Worm (Caenorhabditis elegans) whole organism, L4 larva: ENCODE measurements around the gene R03G8.6.

Experiments used
- D1046.2 ChIP-seq: fragments of 200-800 bp; sonication (Bioruptor generic); IDR thresholded peaks from 2 replicates; pipeline ENCODE4 v1.3.6; 2022; ENCODE audit warnings: missing genetic modification characterization, missing compliant biosample characterization
- F10B5.3 ChIP-seq: sonication (generic microtip); optimal IDR thresholded peaks from 2 replicates; lab custom pipeline; 2016; ENCODE audit warnings: mild to moderate bottlenecking, missing genetic modification characterization, missing compliant biosample characterization
- F26F4.8 ChIP-seq: fragments of 200-800 bp; sonication (Bioruptor generic); conservative IDR thresholded peaks from 2 replicates; pipeline ENCODE4 v1.3.6; 2022; ENCODE audit warnings: missing genetic modification characterization, missing compliant biosample characterization
- F37D6.2 ChIP-seq: sonication (generic microtip); optimal IDR thresholded peaks from 2 replicates; lab custom pipeline; 2016; ENCODE audit warnings: mild to moderate bottlenecking, missing genetic modification characterization, missing compliant biosample characterization
- F49E8.2 ChIP-seq: sonication (generic microtip); optimal IDR thresholded peaks from 2 replicates; lab custom pipeline; 2016; ENCODE audit warnings: missing compliant biosample characterization, mild to moderate bottlenecking, missing genetic modification characterization, borderline replicate concordance
- R02D3.7 ChIP-seq: fragments of 150-350 bp; sonication (generic microtip); optimal IDR thresholded peaks from 3 replicates; lab custom pipeline; 2014; ENCODE audit warnings: missing biosample characterization, missing genetic modification characterization
- T20F7.1 ChIP-seq: fragments of 200-800 bp; sonication (Bioruptor generic); optimal IDR thresholded peaks from 2 replicates; lab custom pipeline; 2018; ENCODE audit warnings: mild to moderate bottlenecking, missing genetic modification characterization, missing compliant biosample characterization
- T26A8.4 ChIP-seq: fragments of 200-800 bp; sonication (Bioruptor generic); IDR thresholded peaks from 2 replicates; pipeline ENCODE4 v1.3.6; 2022; ENCODE audit warnings: missing genetic modification characterization, missing compliant biosample characterization
- ZK546.5 ChIP-seq, 2 experiments: sonication (generic microtip); optimal IDR thresholded peaks; 2 replicates each; lab custom pipeline; 2017; ENCODE audit warnings: missing biosample characterization in 2 of 2, missing genetic modification characterization in 2 of 2
- aha-1 ChIP-seq: fragments of 150-350 bp; peaks from one replicate; lab custom pipeline; 2014; ENCODE audit warnings: missing biosample characterization, missing genetic modification characterization
- aly-2 ChIP-seq: sonication (generic microtip); optimal IDR thresholded peaks from 2 replicates; lab custom pipeline; 2018; ENCODE audit warnings: missing biosample characterization, missing genetic modification characterization
- arid-1 ChIP-seq: fragments of 200-800 bp; sonication (Bioruptor generic); conservative IDR thresholded peaks from 2 replicates; pipeline ENCODE4 v1.3.6; 2022; ENCODE audit warnings: missing genetic modification reagents, missing genetic modification characterization, missing compliant biosample characterization
- attf-4 ChIP-seq: sonication (generic microtip); optimal IDR thresholded peaks from 3 replicates; lab custom pipeline; 2017; ENCODE audit warnings: missing biosample characterization, missing genetic modification characterization
- ceh-28 ChIP-seq: fragments of 150-350 bp; optimal IDR thresholded peaks from 2 replicates; lab custom pipeline; 2014; ENCODE audit warnings: missing biosample characterization, missing genetic modification reagents, missing genetic modification characterization
- ceh-32 ChIP-seq: sonication (generic microtip); optimal IDR thresholded peaks from 2 replicates; lab custom pipeline; 2016; ENCODE audit warnings: mild to moderate bottlenecking, missing genetic modification characterization, missing compliant biosample characterization; ENCODE audit not compliant: poor library complexity
- ceh-44 ChIP-seq: fragments of 200-800 bp; sonication (Bioruptor generic); IDR thresholded peaks from 2 replicates; pipeline ENCODE4 v1.3.6; 2022; ENCODE audit warnings: missing genetic modification reagents, missing genetic modification characterization, missing compliant biosample characterization
- ceh-82 ChIP-seq: sonication (generic microtip); optimal IDR thresholded peaks from 2 replicates; lab custom pipeline; 2017; ENCODE audit warnings: missing biosample characterization, missing genetic modification characterization
- ces-1 ChIP-seq: fragments of 150-350 bp; sonication (generic microtip); optimal IDR thresholded peaks from 4 replicates; lab custom pipeline; 2014; ENCODE audit warnings: missing biosample characterization, missing genetic modification reagents, missing genetic modification characterization
- daf-8 ChIP-seq: fragments of 200-800 bp; sonication (Bioruptor generic); IDR thresholded peaks from 2 replicates; pipeline ENCODE4 v1.3.6; 2022; ENCODE audit warnings: missing genetic modification characterization, missing compliant biosample characterization
- dmd-6 ChIP-seq: fragments of 200-800 bp; sonication (Bioruptor generic); IDR thresholded peaks from 2 replicates; pipeline ENCODE4 v1.3.6; 2022; ENCODE audit warnings: missing genetic modification reagents, missing genetic modification characterization, missing compliant biosample characterization
- dmd-8 ChIP-seq: fragments of 200-800 bp; sonication (Bioruptor generic); IDR thresholded peaks from 2 replicates; pipeline ENCODE4 v1.3.6; 2022; ENCODE audit warnings: missing genetic modification characterization, missing compliant biosample characterization
- duxl-1 ChIP-seq: sonication (generic microtip); optimal IDR thresholded peaks from 2 replicates; lab custom pipeline; 2016; ENCODE audit warnings: mild to moderate bottlenecking, missing genetic modification characterization, moderate library complexity, missing compliant biosample characterization; ENCODE audit not compliant: poor library complexity
- dve-1 ChIP-seq: sonication (generic microtip); optimal IDR thresholded peaks from 2 replicates; lab custom pipeline; 2017; ENCODE audit warnings: antibody characterized with exemption, mild to moderate bottlenecking, missing genetic modification characterization, missing compliant biosample characterization; ENCODE audit not compliant: insufficient read depth
- fkh-10 ChIP-seq: fragments of 150-350 bp; optimal IDR thresholded peaks from 2 replicates; lab custom pipeline; 2014; ENCODE audit warnings: missing biosample characterization, missing genetic modification reagents, missing genetic modification characterization
- gei-8 ChIP-seq: fragments of 200-800 bp; sonication (Bioruptor generic); optimal IDR thresholded peaks from 2 replicates; lab custom pipeline; 2018; ENCODE audit warnings: mild to moderate bottlenecking, missing genetic modification characterization, missing compliant biosample characterization
- hlh-11 ChIP-seq: fragments of 200-800 bp; sonication (Bioruptor generic); optimal IDR thresholded peaks from 2 replicates; lab custom pipeline; 2018; ENCODE audit warnings: mild to moderate bottlenecking, missing genetic modification characterization, missing compliant biosample characterization
- lim-7 ChIP-seq: fragments of 200-800 bp; sonication (Bioruptor generic); IDR thresholded peaks from 2 replicates; pipeline ENCODE4 v1.3.6; 2022; ENCODE audit warnings: missing genetic modification characterization, missing compliant biosample characterization
- lin-1 ChIP-seq: fragments of 200-800 bp; sonication (Bioruptor generic); IDR thresholded peaks from 2 replicates; pipeline ENCODE4 v1.3.6; 2022; ENCODE audit warnings: missing genetic modification reagents, missing genetic modification characterization, missing compliant biosample characterization
- lin-29 ChIP-seq: fragments of 200-800 bp; sonication (Bioruptor generic); IDR thresholded peaks from 2 replicates; pipeline ENCODE4 v1.3.6; 2022; ENCODE audit warnings: missing genetic modification reagents, missing genetic modification characterization, missing compliant biosample characterization
- lin-38 ChIP-seq: fragments of 200-800 bp; sonication (Bioruptor generic); IDR thresholded peaks from 2 replicates; pipeline ENCODE4 v1.3.6; 2022; ENCODE audit warnings: missing genetic modification reagents, missing genetic modification characterization, missing compliant biosample characterization
- lin-39 ChIP-seq: fragments of 150-350 bp; optimal IDR thresholded peaks from 2 replicates; lab custom pipeline; 2014; ENCODE audit warnings: missing biosample characterization, missing genetic modification reagents, missing genetic modification characterization
- mdl-1 ChIP-seq, 2 experiments: fragments of 150-350 bp in 1 of 2; sonication (generic microtip) in 1 of 2; optimal IDR thresholded peaks; 2 replicates each; lab custom pipeline; 2014 to 2017; ENCODE audit warnings: missing biosample characterization in 2 of 2, missing genetic modification characterization in 2 of 2
- mdt-29 ChIP-seq: fragments of 200-800 bp; sonication (Bioruptor generic); IDR thresholded peaks from 2 replicates; pipeline ENCODE4 v1.3.6; 2022; ENCODE audit warnings: missing genetic modification reagents, missing genetic modification characterization, missing compliant biosample characterization
- mep-1 ChIP-seq: fragments of 150-350 bp; sonication (generic microtip); optimal IDR thresholded peaks from 3 replicates; lab custom pipeline; 2014; ENCODE audit warnings: missing biosample characterization, missing genetic modification characterization
- mxl-3 ChIP-seq: fragments of 200-800 bp; sonication (Bioruptor generic); optimal IDR thresholded peaks from 2 replicates; lab custom pipeline; 2018; ENCODE audit warnings: mild to moderate bottlenecking, missing genetic modification characterization, missing compliant biosample characterization
- nhr-11 ChIP-seq: fragments of 150-350 bp; optimal IDR thresholded peaks from 2 replicates; lab custom pipeline; 2014; ENCODE audit warnings: missing biosample characterization, missing genetic modification characterization
- nhr-237 ChIP-seq: sonication (generic microtip); optimal IDR thresholded peaks from 2 replicates; lab custom pipeline; 2017; ENCODE audit warnings: missing biosample characterization, missing genetic modification characterization
- nhr-25 ChIP-seq: sonication (generic microtip); optimal IDR thresholded peaks from 2 replicates; lab custom pipeline; 2017; ENCODE audit warnings: missing genetic modification characterization, mild to moderate bottlenecking, missing compliant biosample characterization, antibody characterized with exemption, moderate library complexity, borderline replicate concordance; ENCODE audit not compliant: insufficient read depth
- nhr-41 ChIP-seq: fragments of 200-800 bp; sonication (Bioruptor generic); IDR thresholded peaks from 2 replicates; pipeline ENCODE4 v1.3.6; 2022; ENCODE audit warnings: missing genetic modification reagents, missing genetic modification characterization, missing compliant biosample characterization
- nhr-48 ChIP-seq: sonication (generic microtip); optimal IDR thresholded peaks from 2 replicates; lab custom pipeline; 2016; ENCODE audit warnings: mild to moderate bottlenecking, missing genetic modification characterization, missing compliant biosample characterization
- nhr-76 ChIP-seq: fragments of 150-350 bp; optimal IDR thresholded peaks from 2 replicates; lab custom pipeline; 2014; ENCODE audit warnings: missing biosample characterization, missing genetic modification characterization
- pha-4 ChIP-seq, 2 experiments: fragments of 150-350 bp in 1 of 2; fragments of 200-800 bp in 1 of 2; sonication (Bioruptor generic) in 1 of 2; IDR thresholded peaks in 1 of 2; optimal IDR thresholded peaks in 1 of 2; 2 replicates each; pipeline versions ENCODE4 v1.3.6 to Lab custom; 2014 to 2022; ENCODE audit warnings: missing genetic modification characterization in 2 of 2, missing genetic modification reagents in 2 of 2, missing biosample characterization in 1 of 2, missing compliant biosample characterization in 1 of 2
- php-3 ChIP-seq: fragments of 200-800 bp; sonication (Bioruptor generic); IDR thresholded peaks from 2 replicates; pipeline ENCODE4 v1.3.6; 2022; ENCODE audit warnings: missing genetic modification reagents, missing genetic modification characterization, missing compliant biosample characterization
- rbr-2 ChIP-seq: sonication (generic microtip); optimal IDR thresholded peaks from 2 replicates; lab custom pipeline; 2016; ENCODE audit warnings: missing genotype, missing genetic modification characterization, missing compliant biosample characterization
- saeg-2 ChIP-seq: fragments of 200-800 bp; sonication (Bioruptor generic); IDR thresholded peaks from 2 replicates; pipeline ENCODE4 v1.3.6; 2022; ENCODE audit warnings: missing genetic modification reagents, missing genetic modification characterization, missing compliant biosample characterization
- snpc-1.2 ChIP-seq: fragments of 200-800 bp; sonication (Bioruptor generic); IDR thresholded peaks from 2 replicates; pipeline ENCODE4 v1.3.6; 2022; ENCODE audit warnings: missing genetic modification reagents, missing genetic modification characterization, missing compliant biosample characterization
- unc-39 ChIP-seq: sonication (generic microtip); optimal IDR thresholded peaks from 2 replicates; lab custom pipeline; 2017; ENCODE audit warnings: missing biosample characterization, missing genetic modification characterization
- vab-7 ChIP-seq: fragments of 200-800 bp; sonication (Bioruptor generic); IDR thresholded peaks from 2 replicates; pipeline ENCODE4 v1.3.6; 2022; ENCODE audit warnings: missing genetic modification reagents, missing genetic modification characterization, missing compliant biosample characterization
- ztf-7 ChIP-seq: fragments of 150-350 bp; optimal IDR thresholded peaks from 2 replicates; lab custom pipeline; 2014; ENCODE audit warnings: missing biosample characterization, missing genetic modification characterization

Gene R03G8.6

ce11 chrX:13115694-13116093 lies 15.4 kb upstream of the R03G8.6 start:
- TF ChIP-seq D1046.2: no peak
- TF ChIP-seq ceh-82 (tag; lab: Kevin White, UChicago): no peak
- TF ChIP-seq F49E8.2 (tag; lab: Kevin White, UChicago): no peak
- TF ChIP-seq mxl-3 (GFP tag; lab: Kevin White, UChicago): no peak
- no peak for TF ChIP-seq ztf-7 (tag; lab: Kevin White, UChicago)
- TF ChIP-seq arid-1 (GFP tag; lab: Robert Waterston, UW): no peak
- no peak for TF ChIP-seq T26A8.4 (GFP tag; lab: Robert Waterston, UW)
- TF ChIP-seq nhr-25 (tag; lab: Kevin White, UChicago): no peak
- TF ChIP-seq lin-38 (GFP tag; lab: Robert Waterston, UW): no peak
- TF ChIP-seq dmd-8 (GFP tag; lab: Robert Waterston, UW): no peak
- TF ChIP-seq lin-1: no peak
- no peak for TF ChIP-seq nhr-11 (tag; lab: Kevin White, UChicago)
- TF ChIP-seq mep-1 (tag; lab: Kevin White, UChicago): no peak
- no peak for TF ChIP-seq F10B5.3 (tag; lab: Kevin White, UChicago)
- no peak for TF ChIP-seq php-3

DNA sequence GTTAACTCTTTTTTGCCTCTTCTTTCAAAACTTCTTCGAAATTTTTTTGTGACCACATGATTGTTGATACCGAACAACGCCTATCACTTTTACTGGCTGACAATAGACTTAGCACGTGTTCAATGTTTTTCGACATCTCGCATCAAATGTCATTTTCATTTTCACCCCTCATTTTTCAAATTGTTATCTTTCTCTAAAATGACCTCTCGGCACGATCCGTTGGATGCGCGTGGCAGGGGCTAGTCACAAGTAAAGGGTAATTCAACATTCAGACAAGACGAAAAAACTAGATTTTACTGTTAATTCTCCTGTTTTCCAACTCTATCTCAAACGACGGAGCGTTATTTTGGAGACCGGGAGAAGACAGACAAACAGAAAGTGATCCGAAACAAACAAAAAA lies 13.1 kb upstream of the R03G8.6 start, which contains the start of gene F17H10.2:
TSS of gene F17H10.2 (plus strand) at position 316 of the 400 bp plus-strand sequence.
- no peak for TF ChIP-seq daf-8 (GFP tag; lab: Robert Waterston, UW)
- no peak for TF ChIP-seq aly-2
- TF ChIP-seq F37D6.2 (tag; lab: Kevin White, UChicago): no peak
- TF ChIP-seq mdl-1 (tag; optimal IDR thresholded peaks at IDR 0.05; lab: Kevin White, UChicago): peak in 1 of 2 experiments; percentile 36
- TF ChIP-seq nhr-41 (GFP tag; lab: Robert Waterston, UW): no peak
- TF ChIP-seq ceh-28 (tag; lab: Kevin White, UChicago): no peak
- TF ChIP-seq dmd-6 (GFP tag; lab: Robert Waterston, UW): peak; percentile 36
- TF ChIP-seq F26F4.8 (GFP tag; lab: Robert Waterston, UW): no peak
- no peak for TF ChIP-seq R02D3.7 (tag; lab: Kevin White, UChicago)
- TF ChIP-seq rbr-2 (tag; lab: Kevin White, UChicago): no peak
- no peak for TF ChIP-seq pha-4 (GFP tag; IDR thresholded peaks at IDR 0.05; lab: Robert Waterston, UW)
- TF ChIP-seq pha-4 (tag; optimal IDR thresholded peaks at IDR 0.05; lab: Kevin White, UChicago): no peak
- no peak for TF ChIP-seq duxl-1 (tag; lab: Kevin White, UChicago)
- no peak for TF ChIP-seq lin-29 (GFP tag; lab: Robert Waterston, UW)
- TF ChIP-seq dve-1 (tag; lab: Kevin White, UChicago): peak; percentile 24
- TF ChIP-seq hlh-11 (tag; lab: Kevin White, UChicago): peak; percentile 30
- TF ChIP-seq unc-39 (tag; lab: Kevin White, UChicago): no peak
- no peak for TF ChIP-seq ceh-44 (GFP tag; lab: Robert Waterston, UW)
- peak; percentile 95 for TF ChIP-seq aha-1 (tag; lab: Kevin White, UChicago)
- TF ChIP-seq F10B5.3 (tag; lab: Kevin White, UChicago): no peak
- TF ChIP-seq T20F7.1 (GFP tag; lab: Kevin White, UChicago): no peak
- TF ChIP-seq ces-1 (GFP tag; lab: Kevin White, UChicago): no peak
- no peak for TF ChIP-seq nhr-11 (tag; lab: Kevin White, UChicago)
- TF ChIP-seq F49E8.2 (tag; lab: Kevin White, UChicago): no peak
- TF ChIP-seq vab-7: no peak
- TF ChIP-seq mxl-3 (GFP tag; lab: Kevin White, UChicago): peak; percentile 78
- TF ChIP-seq attf-4: no peak
- TF ChIP-seq mdt-29: no peak
- TF ChIP-seq fkh-10 (GFP tag; lab: Kevin White, UChicago): no peak
- no peak for TF ChIP-seq lin-39 (tag; lab: Kevin White, UChicago)
- TF ChIP-seq saeg-2: no peak
- TF ChIP-seq snpc-1.2 (GFP tag; lab: Robert Waterston, UW): no peak
- no peak for TF ChIP-seq nhr-237
- TF ChIP-seq ZK546.5 (tag; optimal IDR thresholded peaks at IDR 0.05; lab: Kevin White, UChicago): no peak
- TF ChIP-seq nhr-76 (tag; lab: Kevin White, UChicago): no peak
- no peak for TF ChIP-seq ceh-32
- no peak for TF ChIP-seq nhr-48 (tag; lab: Kevin White, UChicago)
- peak; percentile 40 for TF ChIP-seq nhr-25 (tag; lab: Kevin White, UChicago)
- no peak for TF ChIP-seq gei-8 (GFP tag; lab: Kevin White, UChicago)
- TF ChIP-seq lim-7 (GFP tag; lab: Robert Waterston, UW): no peak
